Worm (Caenorhabditis elegans) whole organism, L1 larva: ENCODE measurements around the gene C16D9.1.

Experiments used
- ets-5 ChIP-seq: fragments of 200-800 bp; sonication (Bioruptor generic); IDR thresholded peaks from 2 replicates; pipeline ENCODE4 v1.3.6; 2022; ENCODE audit warnings: missing genetic modification characterization, missing compliant biosample characterization
- snpc-4 ChIP-seq: fragments of 150-350 bp; optimal IDR thresholded peaks from 2 replicates; lab custom pipeline; 2014; ENCODE audit warnings: missing biosample characterization, missing genetic modification characterization
- tbx-2 ChIP-seq: sonication (generic microtip); optimal IDR thresholded peaks from 2 replicates; lab custom pipeline; 2016; ENCODE audit warnings: missing genetic modification characterization, missing compliant biosample characterization
- unc-86 ChIP-seq: sonication (generic microtip); optimal IDR thresholded peaks from 2 replicates; lab custom pipeline; 2016; ENCODE audit warnings: missing genetic modification characterization, missing compliant biosample characterization

- TF ChIP-seq snpc-4 (tag; lab: Kevin White, UChicago) (no peak), tbx-2 (tag; lab: Kevin White, UChicago) (no peak), unc-86 (tag; lab: Kevin White, UChicago) (no peak), ets-5 (no peak)
Observed at ce11 chrV:8215158-8215557, 44.0 kb upstream of the C16D9.1 start.
